Fruit fly (Drosophila melanogaster): ENCODE results near the gene CG6738.
A peak's percentile ranks its signal among the peaks of the same experiment; 100 is the strongest.

Gene CG6738

DNA sequence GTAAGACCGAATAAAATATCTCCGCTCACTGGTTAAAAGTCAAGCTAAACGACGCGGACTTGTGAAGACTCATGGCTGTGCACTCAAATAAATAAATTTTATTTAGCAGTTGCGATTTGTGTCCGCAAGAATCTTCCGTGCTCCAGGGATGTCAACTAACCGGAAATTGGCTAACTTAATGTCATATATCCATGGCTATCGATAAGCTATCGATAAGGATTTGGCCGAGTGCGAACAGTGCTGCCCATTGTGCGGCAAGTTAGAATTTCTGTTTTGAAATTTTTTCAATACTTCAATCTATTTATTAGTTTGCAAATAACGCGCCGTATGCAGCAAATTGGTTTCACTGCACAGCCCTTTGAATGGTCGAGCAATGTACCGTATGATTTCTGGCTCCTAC, 45.4 kb upstream of the CG6738 start, which contains the start of gene p53 (continued):
- TF ChIP-seq salr (GFP tag; optimal IDR thresholded peaks at IDR 0.05) (peak in 1 of 2 experiments; percentile 71), Sox15 (GFP tag; optimal IDR thresholded peaks at IDR 0.05) (peak; percentile 5), CG6792 (GFP tag; optimal IDR thresholded peaks at IDR 0.05) (peak; percentile 45), cyc (GFP tag; optimal IDR thresholded peaks at IDR 0.05) (peak; percentile 71), CG1621 (tag; optimal IDR thresholded peaks at IDR 0.05) (peak; percentile 50), fkh (GFP tag; optimal IDR thresholded peaks at IDR 0.05) (peak; percentile 42), CG6808 (GFP tag; optimal IDR thresholded peaks at IDR 0.05) (peak; percentile 100), Blimp-1 (GFP tag; optimal IDR thresholded peaks at IDR 0.05) (peak; percentile 18), CG7368 (GFP tag; optimal IDR thresholded peaks at IDR 0.05) (peak; percentile 27), CG6276 (GFP tag; optimal IDR thresholded peaks at IDR 0.05) (no peak)

DNA sequence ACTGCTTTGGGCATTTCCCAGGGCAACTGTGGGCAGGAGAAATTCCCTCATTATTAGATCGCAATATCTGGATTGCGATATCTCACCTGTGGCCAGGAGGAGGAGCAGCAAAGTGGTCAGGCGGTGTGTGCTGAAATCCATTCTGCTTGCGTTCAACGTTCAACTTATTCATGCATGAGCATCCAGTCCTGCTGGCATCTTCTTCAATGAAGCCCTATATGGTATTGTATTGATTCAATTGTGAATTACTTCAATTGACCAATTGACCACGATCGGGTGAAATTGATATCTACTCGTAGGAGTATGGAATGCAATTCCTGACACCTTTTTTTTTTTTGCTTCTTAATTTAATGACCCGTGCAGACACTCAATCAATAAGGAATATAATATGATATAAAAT, 43.2 kb upstream of the CG6738 start:
- TF ChIP-seq lz (GFP tag; optimal IDR thresholded peaks at IDR 0.05), result no peak

DNA sequence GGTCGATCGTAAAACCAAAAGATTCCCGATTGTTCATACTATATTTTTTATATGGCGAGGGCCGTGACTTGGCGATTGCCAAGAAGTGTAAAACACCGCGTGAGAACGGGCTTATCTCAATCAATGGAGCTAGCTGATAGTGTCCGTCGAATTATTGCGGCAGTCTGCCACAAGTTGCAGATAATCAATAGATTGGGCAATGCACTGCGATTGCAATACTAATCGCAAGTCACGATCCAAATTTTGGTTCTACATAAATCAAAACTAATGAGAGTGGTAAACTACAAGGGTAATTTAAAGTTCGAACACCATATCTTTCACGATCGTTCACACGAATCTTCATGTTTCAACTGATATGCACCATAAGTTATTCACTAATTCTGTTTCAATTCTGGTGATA, 42.6 kb upstream of the CG6738 start:
- no peak for TF ChIP-seq fd85E (GFP tag; optimal IDR thresholded peaks at IDR 0.05)
- peak; percentile 7 for TF ChIP-seq vri (GFP tag; optimal IDR thresholded peaks at IDR 0.05)

DNA sequence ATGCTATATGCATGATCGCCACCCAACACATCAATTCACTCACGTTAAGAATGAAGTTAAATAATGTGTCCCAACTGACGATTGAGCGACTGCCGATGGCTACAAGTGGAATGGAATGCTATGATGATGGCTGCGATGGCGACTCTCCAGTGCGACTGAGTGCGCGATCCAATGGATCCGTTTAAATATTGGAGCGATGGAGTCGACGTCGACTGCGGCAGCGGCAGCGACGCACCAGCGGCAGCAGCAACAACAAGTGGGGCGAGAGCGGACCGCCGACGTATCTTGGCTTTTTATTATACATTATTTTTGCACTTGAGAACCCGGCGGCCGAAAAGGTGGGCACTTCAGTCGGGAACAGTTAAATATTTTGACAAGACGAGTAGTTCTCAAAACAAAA, 41.9 kb upstream of the CG6738 start:
- TF ChIP-seq cyc (GFP tag; optimal IDR thresholded peaks at IDR 0.05), result no peak
- no peak for TF ChIP-seq Lpt (GFP tag; optimal IDR thresholded peaks at IDR 0.05)
- no peak for TF ChIP-seq CG15336 (GFP tag; IDR thresholded peaks at IDR 0.05)
- TF ChIP-seq dsx (GFP tag; optimal IDR thresholded peaks at IDR 0.05; ENCODE audit: poor library complexity, severe bottlenecking), result no peak
- no peak for TF ChIP-seq CG3032 (tag; optimal IDR thresholded peaks at IDR 0.05)
- TF ChIP-seq fkh (GFP tag; optimal IDR thresholded peaks at IDR 0.05), result no peak
- TF ChIP-seq Smox (GFP tag; optimal IDR thresholded peaks at IDR 0.05), result no peak
- no peak for TF ChIP-seq Hr39 (GFP tag; optimal IDR thresholded peaks at IDR 0.05)
- no peak for TF ChIP-seq CG8119 (GFP tag; IDR thresholded peaks at IDR 0.05)
- no peak for TF ChIP-seq esn (GFP tag; optimal IDR thresholded peaks at IDR 0.05)
- TF ChIP-seq acj6 (GFP tag; optimal IDR thresholded peaks at IDR 0.05), result no peak

DNA sequence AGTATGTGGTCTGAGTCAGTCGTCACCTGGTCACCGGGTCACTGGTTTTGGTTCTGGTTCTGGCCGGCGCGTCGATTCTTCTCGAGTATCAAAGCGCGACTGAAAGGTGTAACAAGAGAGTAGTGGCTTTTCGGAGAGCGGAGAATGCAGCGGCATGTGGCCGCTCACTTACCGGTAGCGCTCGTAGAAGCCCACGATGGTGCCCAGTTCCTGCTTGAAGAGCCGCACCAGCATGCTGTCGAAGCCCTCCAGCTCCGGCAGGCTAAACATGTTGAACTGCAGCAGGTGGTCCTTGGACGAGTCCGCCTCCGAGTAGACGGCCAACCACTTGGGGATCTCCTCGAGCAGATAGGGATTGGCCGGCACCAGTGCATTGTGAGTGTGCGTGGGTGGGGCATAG, 40.5 kb upstream of the CG6738 start, which contains the start of gene Ctns:
Gene Ctns (minus strand): TSS at position 101 of the 400 bp plus-strand sequence.
- TF ChIP-seq CG10631 (GFP tag; optimal IDR thresholded peaks at IDR 0.05), result no peak
- no peak for TF ChIP-seq ss (GFP tag; optimal IDR thresholded peaks at IDR 0.05)

DNA sequence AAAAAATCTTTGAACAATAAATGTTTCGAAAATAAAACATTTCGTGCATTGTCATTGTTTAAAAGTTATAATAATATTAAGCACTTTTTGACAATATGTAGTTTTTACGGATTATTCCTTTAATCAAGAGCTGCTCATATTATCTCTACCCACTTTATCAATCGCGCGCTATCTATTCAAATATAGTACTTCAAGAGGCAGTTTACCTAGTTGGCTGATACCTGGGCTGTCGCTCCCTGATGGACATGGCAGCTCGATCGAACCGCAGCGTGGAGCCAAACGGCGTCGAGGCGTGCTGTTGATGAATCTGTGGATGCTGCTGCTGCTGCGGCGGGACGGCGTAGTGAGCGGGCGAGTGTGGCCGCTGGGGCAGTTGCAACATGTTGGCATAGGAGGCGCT, 39.2 kb upstream of the CG6738 start:
- TF ChIP-seq pdm3 (GFP tag; optimal IDR thresholded peaks at IDR 0.05) (no peak), CG10631 (GFP tag; optimal IDR thresholded peaks at IDR 0.05) (no peak), Lpt (GFP tag; optimal IDR thresholded peaks at IDR 0.05) (no peak), Hr39 (GFP tag; optimal IDR thresholded peaks at IDR 0.05) (no peak), CG3032 (tag; optimal IDR thresholded peaks at IDR 0.05) (no peak), CG8119 (GFP tag; IDR thresholded peaks at IDR 0.05) (no peak), Sox15 (GFP tag; optimal IDR thresholded peaks at IDR 0.05) (no peak), Sox102F (GFP tag; optimal IDR thresholded peaks at IDR 0.05) (no peak), net (GFP tag; optimal IDR thresholded peaks at IDR 0.05) (no peak), CG11762 (GFP tag; optimal IDR thresholded peaks at IDR 0.05; ENCODE audit: insufficient read depth) (no peak), CG11294 (GFP tag; IDR thresholded peaks at IDR 0.05) (no peak), CG16779 (tag; optimal IDR thresholded peaks at IDR 0.05) (no peak)

DNA sequence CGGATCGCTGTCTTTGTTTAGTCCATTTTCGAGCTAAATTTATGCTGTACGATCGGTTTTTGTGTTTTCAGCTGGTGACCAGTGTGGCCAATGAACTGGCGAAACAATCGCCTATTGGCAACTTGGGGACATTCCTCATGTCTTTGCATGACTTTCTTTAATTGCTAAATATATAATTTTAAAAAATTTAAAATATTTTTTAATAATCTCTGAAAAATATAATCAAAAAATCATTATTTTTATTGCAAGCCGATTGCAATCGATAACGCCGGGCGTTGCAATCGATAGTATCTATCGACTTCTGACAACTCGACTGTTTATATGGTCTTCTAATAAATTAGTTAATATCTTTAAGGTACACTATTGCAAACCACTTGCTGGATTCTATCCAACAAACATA, 38.1 kb upstream of the CG6738 start, which contains the start of the genes sav and Ublcp1:
Gene sav (minus strand): TSS at position 96 of the 400 bp plus-strand sequence.
Gene Ublcp1 (plus strand): TSS at position 285 of the 400 bp plus-strand sequence.
- TF ChIP-seq dsx (GFP tag; optimal IDR thresholded peaks at IDR 0.05; ENCODE audit: poor library complexity, severe bottlenecking) (no peak), Eip93F (GFP tag; optimal IDR thresholded peaks at IDR 0.05) (no peak), achi (GFP tag; optimal IDR thresholded peaks at IDR 0.05) (peak; percentile 91), Ets96B (tag; optimal IDR thresholded peaks at IDR 0.05) (peak; percentile 29), fd59A (GFP tag; optimal IDR thresholded peaks at IDR 0.05) (no peak), fd85E (GFP tag; optimal IDR thresholded peaks at IDR 0.05) (no peak), CG8119 (GFP tag; IDR thresholded peaks at IDR 0.05) (no peak), CG1621 (tag; optimal IDR thresholded peaks at IDR 0.05) (no peak), OdsH (GFP tag; optimal IDR thresholded peaks at IDR 0.05) (no peak), Sox102F (GFP tag; optimal IDR thresholded peaks at IDR 0.05) (no peak), CG16779 (tag; optimal IDR thresholded peaks at IDR 0.05) (no peak), CG31627 (GFP tag; optimal IDR thresholded peaks at IDR 0.05) (peak; percentile 16), Sox14 (GFP tag; optimal IDR thresholded peaks at IDR 0.05) (peak; percentile 35), Eip78C (GFP tag) (no peak), CG3919 (GFP tag; optimal IDR thresholded peaks at IDR 0.05) (peak; percentile 17), CG6276 (GFP tag; optimal IDR thresholded peaks at IDR 0.05) (no peak), eg (GFP tag; IDR thresholded peaks at IDR 0.05) (no peak), esn (GFP tag; optimal IDR thresholded peaks at IDR 0.05) (peak; percentile 47)
